Fruit fly (Drosophila melanogaster): Measurements from ENCODE around the gene CG7251.

Gene CG7251

DNA sequence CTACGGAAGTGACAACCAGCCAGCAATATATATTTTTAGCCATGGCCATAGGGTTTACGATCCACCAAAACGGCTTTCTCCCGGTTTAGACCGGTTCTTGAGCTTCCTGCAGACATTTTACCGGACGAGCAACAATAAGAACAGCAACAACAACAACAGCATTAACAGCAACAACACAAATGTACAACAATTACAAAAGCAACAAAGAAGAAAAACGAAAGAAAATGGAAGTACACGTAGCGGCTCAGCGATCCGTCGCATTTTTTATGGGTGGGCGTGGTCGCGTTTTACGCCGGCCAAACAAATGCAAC, 42.1 kb downstream of the CG7251 start (continued):
- no peak for TF ChIP-seq H2.0 (GFP tag; IDR thresholded peaks at IDR 0.05)
- TF ChIP-seq odd (GFP tag; optimal IDR thresholded peaks at IDR 0.05), result no peak
- TF ChIP-seq CG6689 (GFP tag; IDR thresholded peaks at IDR 0.05), result no peak
- no peak for TF ChIP-seq CG1024 (GFP tag; IDR thresholded peaks at IDR 0.05)
- TF ChIP-seq sug (tag; optimal IDR thresholded peaks at IDR 0.05), result no peak

DNA sequence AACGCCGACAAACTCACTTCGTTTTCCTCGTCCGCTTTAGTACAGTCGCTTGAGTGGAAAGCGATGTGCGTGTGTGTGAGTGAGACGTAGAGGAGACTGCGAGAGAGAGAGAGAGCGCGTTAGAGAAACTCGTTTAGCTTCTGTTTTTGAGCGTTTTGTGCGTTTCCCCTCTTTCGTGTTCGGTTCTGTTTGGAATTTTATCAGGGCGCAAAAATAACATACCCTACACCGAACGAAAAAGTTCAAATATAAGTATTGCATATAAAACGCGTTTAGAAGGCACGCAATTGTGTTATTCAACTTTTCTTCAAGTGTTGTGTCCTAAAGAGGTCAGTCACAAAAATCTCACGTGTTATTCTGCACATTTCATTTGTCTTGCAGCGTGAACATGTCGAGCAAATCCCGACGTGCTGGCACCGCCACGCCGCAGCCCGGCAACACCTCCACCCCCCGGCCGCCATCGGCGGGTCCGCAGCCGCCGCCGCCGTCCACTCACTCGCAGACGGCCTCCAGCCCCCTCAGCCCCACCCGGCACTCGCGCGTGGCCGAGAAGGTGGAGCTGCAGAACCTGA, 45.2 kb downstream of the CG7251 start:
- TF ChIP-seq tx (GFP tag; optimal IDR thresholded peaks at IDR 0.05), result peak; percentile 13
- no peak for TF ChIP-seq grn (GFP tag; optimal IDR thresholded peaks at IDR 0.05)
- no peak for TF ChIP-seq gem (tag; optimal IDR thresholded peaks at IDR 0.05)
- peak; percentile 27 for TF ChIP-seq Dad (GFP tag; optimal IDR thresholded peaks at IDR 0.05)
- TF ChIP-seq CG4424 (GFP tag; optimal IDR thresholded peaks at IDR 0.05), result peak; percentile 50
- peak; percentile 54 for TF ChIP-seq Hmr (GFP tag; optimal IDR thresholded peaks at IDR 0.05)
- TF ChIP-seq CG10321 (GFP tag; IDR thresholded peaks at IDR 0.05), result no peak
- 0 out of 2 replicates have a peak, but pooled peaks have one; percentile 23 for TF ChIP-seq CG11696 (GFP tag; IDR thresholded peaks at IDR 0.05)
- no peak for TF ChIP-seq Rx (GFP tag; IDR thresholded peaks at IDR 0.05)
- no peak for TF ChIP-seq CG12769 (tag; optimal IDR thresholded peaks at IDR 0.05)
- peak; percentile 41; the same call in 1 of the 2 replicates for TF ChIP-seq CG9215 (GFP tag; IDR thresholded peaks at IDR 0.05)
- TF ChIP-seq Nf-YA (GFP tag; IDR thresholded peaks at IDR 0.05), result no peak
- peak; percentile 21 for TF ChIP-seq slp2 (GFP tag; optimal IDR thresholded peaks at IDR 0.05)
- no peak for TF ChIP-seq aop (GFP tag; IDR thresholded peaks at IDR 0.05)
- TF ChIP-seq bab2 (GFP tag; optimal IDR thresholded peaks at IDR 0.05), result peak; percentile 61
- TF ChIP-seq CG8944 (GFP tag; optimal IDR thresholded peaks at IDR 0.05), result no peak
- TF ChIP-seq tll (GFP tag; optimal IDR thresholded peaks at IDR 0.05), result no peak
- TF ChIP-seq Max (GFP tag; optimal IDR thresholded peaks at IDR 0.05), result peak; percentile 1
- TF ChIP-seq ato (GFP tag; IDR thresholded peaks at IDR 0.05; ENCODE audit: partially characterized antibody), result no peak
- TF ChIP-seq CG7839 (tag; optimal IDR thresholded peaks at IDR 0.05), result peak; percentile 54
- TF ChIP-seq CG10654 (GFP tag; optimal IDR thresholded peaks at IDR 0.05), result no peak
- TF ChIP-seq toy (GFP tag; IDR thresholded peaks at IDR 0.05), result 0 out of 2 replicates have a peak, but pooled peaks have one; percentile 39
- TF ChIP-seq CG13123 (GFP tag; optimal IDR thresholded peaks at IDR 0.05), result no peak
- TF ChIP-seq CG7271 (tag; optimal IDR thresholded peaks at IDR 0.05), result no peak
- peak; percentile 14 for TF ChIP-seq schlank (tag; optimal IDR thresholded peaks at IDR 0.05)
- TF ChIP-seq Dip2 (GFP tag; IDR thresholded peaks at IDR 0.05), result no peak
- no peak for TF ChIP-seq Sry-β (GFP tag; optimal IDR thresholded peaks at IDR 0.05)
- TF ChIP-seq CG4730 (GFP tag; IDR thresholded peaks at IDR 0.05), result no peak
- no peak for TF ChIP-seq luna (GFP tag; optimal IDR thresholded peaks at IDR 0.05)
- peak; percentile 36 for TF ChIP-seq CG15514 (GFP tag; optimal IDR thresholded peaks at IDR 0.05)
- TF ChIP-seq slbo (GFP tag; IDR thresholded peaks at IDR 0.05), result peak; percentile 71
- peak; percentile 7; the same call in 1 of the 2 replicates for TF ChIP-seq esg (GFP tag; conservative IDR thresholded peaks at IDR 0.05)
- 0 out of 4 replicates have a peak, but pooled peaks have one; percentile 9 for TF ChIP-seq Dll (GFP tag; IDR thresholded peaks at IDR 0.05; ENCODE audit: partially characterized antibody)
- TF ChIP-seq Neu2 (GFP tag; optimal IDR thresholded peaks at IDR 0.05; ENCODE audit: borderline replicate concordance), result no peak
- TF ChIP-seq Drgx (GFP tag; IDR thresholded peaks at IDR 0.05), result peak; percentile 68
- no peak for TF ChIP-seq mld (GFP tag; IDR thresholded peaks at IDR 0.05; ENCODE audit: partially characterized antibody)
- TF ChIP-seq CG11247 (GFP tag; IDR thresholded peaks at IDR 0.05), result no peak
- peak; percentile 66 for TF ChIP-seq caup (GFP tag; optimal IDR thresholded peaks at IDR 0.05; ENCODE audit: severe bottlenecking)
- no peak for TF ChIP-seq Abd-B (GFP tag; optimal IDR thresholded peaks at IDR 0.05)
- peak; percentile 15 for TF ChIP-seq CG13624 (GFP tag; optimal IDR thresholded peaks at IDR 0.05)
- TF ChIP-seq ci (GFP tag; IDR thresholded peaks at IDR 0.05), result peak; percentile 88
- TF ChIP-seq kay (GFP tag; optimal IDR thresholded peaks at IDR 0.05), result peak; percentile 11
- peak; percentile 39 for TF ChIP-seq CG6765 (GFP tag; optimal IDR thresholded peaks at IDR 0.05)
- TF ChIP-seq CG8359 (GFP tag; optimal IDR thresholded peaks at IDR 0.05; ENCODE audit: borderline replicate concordance), result no peak
